Worm (Caenorhabditis elegans): Measurements from ENCODE around the gene Y94H6A.7.

The Y94H6A.7 gene

DNA sequence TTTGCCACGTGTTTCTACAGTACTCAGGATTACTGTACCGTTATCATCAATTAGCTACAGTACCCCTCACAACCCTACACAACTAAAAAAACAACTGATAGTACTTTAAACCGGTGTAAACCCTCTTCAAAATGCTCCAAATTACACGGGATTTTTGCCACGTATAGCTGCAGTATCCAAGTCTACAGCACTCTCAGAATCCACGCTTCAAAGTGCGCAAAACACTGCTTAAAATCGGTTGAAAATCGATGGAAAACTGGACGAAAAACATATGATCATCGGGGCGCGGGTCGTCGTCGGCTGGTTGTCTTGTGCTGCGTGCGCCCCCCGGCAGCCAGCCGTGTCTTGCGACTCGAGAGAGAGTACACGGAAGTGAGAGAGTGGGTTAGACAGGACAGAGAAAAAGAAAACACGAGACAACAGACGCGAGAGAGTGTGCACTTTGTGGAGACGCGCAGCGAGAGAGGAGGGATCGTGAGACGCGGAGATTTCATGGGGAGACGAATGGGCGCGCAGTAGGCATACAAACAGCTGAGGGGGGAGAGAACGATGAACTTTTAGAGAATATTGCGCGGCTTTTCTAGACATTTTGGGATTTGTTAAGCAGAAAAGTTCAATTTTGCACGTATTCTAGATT, 7.9 kb downstream of the Y94H6A.7 start (continued):
- TF ChIP-seq fkh-10 (GFP tag; optimal IDR thresholded peaks at IDR 0.05) (peak; percentile 51), dmd-6 (GFP tag; IDR thresholded peaks at IDR 0.05) (peak; percentile 78), hmg-1.1 (GFP tag; IDR thresholded peaks at IDR 0.05) (peak; percentile 96), nhr-102 (tag; optimal IDR thresholded peaks at IDR 0.05) (peak; percentile 53), zip-11 (GFP tag; IDR thresholded peaks at IDR 0.05) (no peak), mes-2 (tag; optimal IDR thresholded peaks at IDR 0.05; ENCODE audit: poor library complexity, severe bottlenecking) (peak; percentile 79), ceh-28 (tag; optimal IDR thresholded peaks at IDR 0.05) (peak; percentile 26), mdt-29 (GFP tag; IDR thresholded peaks at IDR 0.05) (no peak), dpl-1 (GFP tag; optimal IDR thresholded peaks at IDR 0.05) (peak; percentile 59), F10B5.3 (tag; optimal IDR thresholded peaks at IDR 0.05) (no peak), arid-1 (GFP tag; conservative IDR thresholded peaks at IDR 0.05) (peak; percentile 48), dmd-8 (GFP tag; IDR thresholded peaks at IDR 0.05) (no peak), unc-130 (GFP tag; optimal IDR thresholded peaks at IDR 0.05) (peak; percentile 50), lir-3 (tag; optimal IDR thresholded peaks at IDR 0.05) (no peak), unc-39 (tag; optimal IDR thresholded peaks at IDR 0.05) (no peak), zip-2 (tag; optimal IDR thresholded peaks at IDR 0.05) (no peak), hif-1 (tag; optimal IDR thresholded peaks at IDR 0.05) (peak; percentile 72 to 99), ceh-32 (tag; optimal IDR thresholded peaks at IDR 0.05; ENCODE audit: poor library complexity) (no peak), lin-15B (tag; optimal IDR thresholded peaks at IDR 0.05) (peak; percentile 19), sdz-12 (GFP tag; optimal IDR thresholded peaks at IDR 0.05) (no peak), Y75B8A.6 (GFP tag; IDR thresholded peaks at IDR 0.05) (no peak), D1046.2 (GFP tag; IDR thresholded peaks at IDR 0.05) (no peak), hlh-11 (tag; optimal IDR thresholded peaks at IDR 0.05) (peak; percentile 99), nhr-6 (tag; optimal IDR thresholded peaks at IDR 0.05) (peak; percentile 83), zfp-2 (tag; optimal IDR thresholded peaks at IDR 0.05) (peak; percentile 23), saeg-2 (GFP tag; IDR thresholded peaks at IDR 0.05) (no peak), ces-1 (GFP tag; optimal IDR thresholded peaks at IDR 0.05) (no peak), lsy-2 (tag; optimal IDR thresholded peaks at IDR 0.05) (peak; percentile 55 to 86), daf-16 (GFP tag; optimal IDR thresholded peaks at IDR 0.05) (peak; percentile 17 to 43), daf-16 (tag; optimal IDR thresholded peaks at IDR 0.05) (peak; percentile 86), ama-1 (optimal IDR thresholded peaks at IDR 0.05) (peak; percentile 93), tag-97 (GFP tag; IDR thresholded peaks at IDR 0.05) (no peak), set-16 (GFP tag; IDR thresholded peaks at IDR 0.05) (peak; percentile 93), nhr-48 (tag; optimal IDR thresholded peaks at IDR 0.05) (peak; percentile 51), F37D6.2 (tag; optimal IDR thresholded peaks at IDR 0.05) (peak; percentile 60), daf-8 (GFP tag; IDR thresholded peaks at IDR 0.05) (no peak), ZK337.2 (GFP tag; IDR thresholded peaks at IDR 0.05) (peak; percentile 52; the same call in 1 of the 2 replicates), unc-62 (GFP tag; optimal IDR thresholded peaks at IDR 0.05 in 1 of 2) (peak in 1 of 2 experiments; percentile 64), unc-62 (tag; optimal IDR thresholded peaks at IDR 0.05) (no peak), Y48G9A.11 (GFP tag; IDR thresholded peaks at IDR 0.05) (peak; percentile 53; the same call in 1 of the 2 replicates), hlh-30 (tag; optimal IDR thresholded peaks at IDR 0.05; ENCODE audit: insufficient read depth) (peak; percentile 100), snpc-4 (tag; optimal IDR thresholded peaks at IDR 0.05) (no peak), snpc-1.2 (GFP tag; IDR thresholded peaks at IDR 0.05) (no peak), rbr-2 (tag; optimal IDR thresholded peaks at IDR 0.05) (peak; percentile 77), ztf-11 (tag; optimal IDR thresholded peaks at IDR 0.05) (no peak), pha-4 (GFP tag; IDR thresholded peaks at IDR 0.05) (peak; percentile 46), pha-4 (tag; optimal IDR thresholded peaks at IDR 0.05) (no peak), nhr-41 (GFP tag; IDR thresholded peaks at IDR 0.05) (no peak), F26F4.8 (GFP tag; conservative IDR thresholded peaks at IDR 0.05) (no peak), ztf-7 (tag; optimal IDR thresholded peaks at IDR 0.05) (no peak), spr-3 (GFP tag; optimal IDR thresholded peaks at IDR 0.05) (no peak)

Data from whole organism, L4 larva.